Worm (Caenorhabditis elegans): Measurements from ENCODE around the gene str-61.

Gene str-61

DNA sequence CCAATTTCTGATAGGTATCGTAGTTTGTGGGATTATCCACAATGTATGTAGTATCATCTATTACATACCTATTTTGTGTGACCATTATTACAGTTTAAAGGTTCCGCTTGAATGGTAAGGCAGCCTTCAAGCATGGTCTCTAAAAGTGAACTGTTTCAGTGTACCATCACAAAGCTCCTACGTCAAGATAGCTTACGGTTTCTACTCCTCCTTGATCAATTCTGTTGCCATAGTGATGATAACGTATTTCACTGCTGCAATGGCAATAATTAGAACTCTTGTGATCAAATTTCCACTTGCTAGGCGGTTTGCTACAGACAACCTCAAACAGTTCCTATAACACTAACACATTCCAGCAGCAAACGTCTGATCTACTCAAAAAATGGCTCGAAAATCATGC lies 12.3 kb upstream of the str-61 start:
- TF ChIP-seq sdc-2 (tag; optimal IDR thresholded peaks at IDR 0.05) (no peak), ceh-19 (GFP tag; optimal IDR thresholded peaks at IDR 0.05) (no peak), sox-4 (tag; optimal IDR thresholded peaks at IDR 0.05) (no peak), F13H6.1 (tag; optimal IDR thresholded peaks at IDR 0.05) (no peak), mec-3 (tag; optimal IDR thresholded peaks at IDR 0.05; ENCODE audit: borderline replicate concordance) (no peak), che-1 (tag; optimal IDR thresholded peaks at IDR 0.05) (no peak), unc-3 (GFP tag; conservative IDR thresholded peaks at IDR 0.05) (no peak), unc-3 (tag; optimal IDR thresholded peaks at IDR 0.05) (no peak)

DNA sequence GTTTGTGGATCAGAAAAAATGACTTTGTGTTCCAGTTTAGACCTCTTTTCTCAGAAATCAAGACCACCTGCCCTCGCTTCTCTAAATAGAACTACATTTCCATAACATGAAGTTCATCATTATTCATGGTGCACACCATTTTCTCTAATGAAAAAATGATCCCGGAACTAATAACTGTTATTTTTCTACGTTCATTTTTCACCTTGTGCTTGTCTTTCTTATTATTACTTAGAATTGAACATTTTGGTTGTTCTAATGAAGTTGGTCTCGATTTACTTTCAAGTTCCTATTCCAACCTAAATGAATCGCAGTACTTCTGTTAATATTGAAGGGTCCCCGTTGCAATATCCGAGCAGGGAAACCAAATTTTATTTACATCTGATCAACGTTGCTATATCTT lies 11.8 kb upstream of the str-61 start, which contains the start of gene srw-36:
TSS of gene srw-36 (plus strand) at position 301 of the 400 bp plus-strand sequence.
- no peak for TF ChIP-seq ttx-3 (tag; optimal IDR thresholded peaks at IDR 0.05)

- TF ChIP-seq sox-4 (tag; optimal IDR thresholded peaks at IDR 0.05), result no peak
- no peak for TF ChIP-seq ceh-48 (tag; optimal IDR thresholded peaks at IDR 0.05)
- TF ChIP-seq fax-1 (tag; optimal IDR thresholded peaks at IDR 0.05), result no peak
- no peak for TF ChIP-seq unc-3 (GFP tag; conservative IDR thresholded peaks at IDR 0.05)
- no peak for TF ChIP-seq unc-3 (tag; optimal IDR thresholded peaks at IDR 0.05)
- TF ChIP-seq unc-42 (tag; optimal IDR thresholded peaks at IDR 0.05), result no peak
- TF ChIP-seq ztf-16 (tag; optimal IDR thresholded peaks at IDR 0.05), result no peak
- no peak for TF ChIP-seq sox-2 (GFP tag; IDR thresholded peaks at IDR 0.05)
- TF ChIP-seq lim-6 (tag; optimal IDR thresholded peaks at IDR 0.05), result no peak
- TF ChIP-seq lin-11 (tag; optimal IDR thresholded peaks at IDR 0.05), result no peak
These were observed 8.9 kb upstream of the str-61 start, which contains the start of gene srw-44 for ce11 chrV:16679981-16680380. Gene srw-44, plus strand, starts transcription at chrV:16680281.

- no peak for TF ChIP-seq nhr-232 (tag; optimal IDR thresholded peaks at IDR 0.05)
- TF ChIP-seq pax-1 (tag; optimal IDR thresholded peaks at IDR 0.05), result no peak
- TF ChIP-seq che-1 (tag; optimal IDR thresholded peaks at IDR 0.05), result no peak
- no peak for TF ChIP-seq ceh-22 (tag; optimal IDR thresholded peaks at IDR 0.05)
- no peak for TF ChIP-seq tbx-7 (tag; optimal IDR thresholded peaks at IDR 0.05)
- no peak for TF ChIP-seq fax-1 (tag; optimal IDR thresholded peaks at IDR 0.05)
- TF ChIP-seq ceh-14 (tag; optimal IDR thresholded peaks at IDR 0.05), result no peak
- no peak for TF ChIP-seq dve-1 (tag; optimal IDR thresholded peaks at IDR 0.05)
- no peak for TF ChIP-seq ceh-24 (tag; optimal IDR thresholded peaks at IDR 0.05)
- no peak for TF ChIP-seq npax-4 (tag; optimal IDR thresholded peaks at IDR 0.05)
- no peak for TF ChIP-seq madf-2 (tag; optimal IDR thresholded peaks at IDR 0.05)
- TF ChIP-seq lin-11 (tag; optimal IDR thresholded peaks at IDR 0.05), result no peak
- TF ChIP-seq elt-4 (tag; optimal IDR thresholded peaks at IDR 0.05), result no peak
- TF ChIP-seq ceh-34 (tag; optimal IDR thresholded peaks at IDR 0.05), result no peak
- TF ChIP-seq ceh-6 (GFP tag; optimal IDR thresholded peaks at IDR 0.05), result no peak
- TF ChIP-seq pha-2 (tag; optimal IDR thresholded peaks at IDR 0.05), result no peak
- no peak for TF ChIP-seq gmeb-2 (tag; optimal IDR thresholded peaks at IDR 0.05)
- no peak for TF ChIP-seq ceh-9 (tag; optimal IDR thresholded peaks at IDR 0.05)
These were observed 8.1 kb upstream of the str-61 start, which contains the start of gene srz-103 for ce11 chrV:16679237-16679636. Gene srz-103, minus strand, starts transcription at chrV:16679337.

DNA sequence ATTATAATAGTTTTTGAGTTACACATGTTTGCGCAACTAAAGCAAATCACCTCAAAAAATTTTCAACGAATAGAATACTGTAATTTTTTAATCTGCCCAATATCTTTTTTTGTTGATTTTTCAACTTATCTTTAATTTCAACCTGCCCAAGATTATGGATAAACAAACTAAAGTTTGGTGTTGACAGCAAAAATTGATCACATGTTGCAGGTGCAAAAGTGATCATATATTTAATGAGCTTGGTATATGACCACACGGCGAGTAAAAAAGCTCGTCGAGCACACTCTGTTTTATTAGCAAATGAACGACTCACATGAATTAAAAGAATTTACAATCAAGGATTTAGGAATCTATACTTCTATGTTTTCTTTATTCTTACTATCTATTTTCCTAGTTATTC lies 4.5 kb upstream of the str-61 start, which contains the start of gene srz-1:
TSS of gene srz-1 (plus strand) at position 301 of the 400 bp plus-strand sequence.
- TF ChIP-seq T23F11.4 (GFP tag; optimal IDR thresholded peaks at IDR 0.05) (no peak), ceh-19 (GFP tag; optimal IDR thresholded peaks at IDR 0.05) (no peak), pros-1 (tag; optimal IDR thresholded peaks at IDR 0.05) (no peak), hlh-30 (tag; optimal IDR thresholded peaks at IDR 0.05; ENCODE audit: insufficient read depth) (no peak), npax-4 (tag; optimal IDR thresholded peaks at IDR 0.05) (no peak), nhr-11 (tag; optimal IDR thresholded peaks at IDR 0.05) (no peak), hlh-6 (tag; optimal IDR thresholded peaks at IDR 0.05) (no peak), fkh-10 (GFP tag; optimal IDR thresholded peaks at IDR 0.05) (no peak), tbx-7 (tag; optimal IDR thresholded peaks at IDR 0.05) (no peak), Y22D7AL.16 (tag; optimal IDR thresholded peaks at IDR 0.05) (no peak), C08G9.2 (tag; optimal IDR thresholded peaks at IDR 0.05) (no peak), hlh-13 (GFP tag; optimal IDR thresholded peaks at IDR 0.05) (no peak), rnt-1 (tag; optimal IDR thresholded peaks at IDR 0.05) (no peak), elt-2 (tag; optimal IDR thresholded peaks at IDR 0.05) (no peak)
